Fruit fly (Drosophila melanogaster) whole organism, embryonic: ENCODE results near the gene CG9933.

Experiments
- Ada2b ChIP-seq: fragments of 200-800 bp; sonication (Bioruptor generic); IDR thresholded peaks from 2 replicates; pipeline ENCODE4 v1.3.6; 2022; ENCODE audit warnings: missing biosample characterization, missing genetic modification characterization
- CG10267 ChIP-seq: fragments of 200-800 bp; sonication (Bioruptor generic); optimal IDR thresholded peaks from 2 replicates; lab custom pipeline; 2018; ENCODE audit warnings: missing biosample characterization, mild to moderate bottlenecking, missing genetic modification characterization, moderate library complexity
- CG10321 ChIP-seq: fragments of 200-800 bp; sonication (Bioruptor generic); IDR thresholded peaks from 2 replicates; pipeline ENCODE4 v1.3.6; 2022; ENCODE audit warnings: missing biosample characterization, missing genetic modification characterization
- CG10654 ChIP-seq: fragments of 200-800 bp; sonication (Bioruptor generic); optimal IDR thresholded peaks from 2 replicates; lab custom pipeline; 2016; ENCODE audit warnings: missing biosample characterization, missing genetic modification characterization
- CG10979 ChIP-seq: fragments of 200-800 bp; sonication (Bioruptor generic); optimal IDR thresholded peaks from 2 replicates; lab custom pipeline; 2018; ENCODE audit warnings: missing biosample characterization, mild to moderate bottlenecking, missing genetic modification characterization, moderate library complexity
- CG12219 ChIP-seq: fragments of 200-800 bp; sonication (Bioruptor generic); optimal IDR thresholded peaks from 3 replicates; lab custom pipeline; 2018; ENCODE audit warnings: missing biosample characterization, mild to moderate bottlenecking, missing genetic modification characterization
- CG13287 ChIP-seq: fragments of 200-800 bp; sonication (Bioruptor generic); IDR thresholded peaks from 2 replicates; pipeline ENCODE4 v1.3.6; 2022; ENCODE audit warnings: missing biosample characterization, missing genetic modification characterization; ENCODE audit not compliant: partially characterized antibody
- CG13296 ChIP-seq: fragments of 200-800 bp; sonication (Bioruptor generic); optimal IDR thresholded peaks from 3 replicates; lab custom pipeline; 2018; ENCODE audit warnings: missing biosample characterization, mild to moderate bottlenecking, missing genetic modification characterization
- CG13424 ChIP-seq: fragments of 200-800 bp; sonication (Bioruptor generic); optimal IDR thresholded peaks from 2 replicates; lab custom pipeline; 2019; ENCODE audit warnings: missing biosample characterization, mild to moderate bottlenecking, missing genetic modification characterization, moderate library complexity
- CG18011 ChIP-seq: fragments of 200-800 bp; sonication (Bioruptor generic); optimal IDR thresholded peaks from 2 replicates; lab custom pipeline; 2017; ENCODE audit warnings: missing biosample characterization, missing genetic modification characterization, mild to moderate bottlenecking, moderate library complexity, missing genotype
- CG18262 ChIP-seq: fragments of 200-800 bp; optimal IDR thresholded peaks from 3 replicates; lab custom pipeline; 2019; ENCODE audit warnings: missing biosample characterization, mild to moderate bottlenecking, missing genetic modification characterization, moderate library complexity
- CG1832 ChIP-seq: fragments of 200-800 bp; sonication (Bioruptor generic); optimal IDR thresholded peaks from 2 replicates; lab custom pipeline; 2017; ENCODE audit warnings: missing biosample characterization, mild to moderate bottlenecking, missing genetic modification characterization, inconsistent platforms
- CG31441 ChIP-seq: fragments of 200-800 bp; sonication (Bioruptor generic); IDR thresholded peaks from 2 replicates; pipeline ENCODE4 v1.3.6; 2022; ENCODE audit warnings: missing biosample characterization, missing genetic modification characterization
- CG3995 ChIP-seq: fragments of 200-800 bp; sonication (Bioruptor generic); optimal IDR thresholded peaks from 3 replicates; lab custom pipeline; 2016; ENCODE audit warnings: missing biosample characterization, missing genetic modification characterization
- CG5180 ChIP-seq: fragments of 200-800 bp; sonication (Bioruptor generic); optimal IDR thresholded peaks from 3 replicates; lab custom pipeline; 2017; ENCODE audit warnings: missing biosample characterization, missing genetic modification characterization, mild to moderate bottlenecking, moderate library complexity, missing genetic modification reagents
- CG6254 ChIP-seq: fragments of 200-800 bp; sonication (Bioruptor generic); optimal IDR thresholded peaks from 3 replicates; lab custom pipeline; 2017; ENCODE audit warnings: mild to moderate bottlenecking, missing biosample characterization, missing genetic modification reagents, missing genetic modification characterization
- CG6765 ChIP-seq: fragments of 200-800 bp; sonication (Bioruptor generic); optimal IDR thresholded peaks from 3 replicates; lab custom pipeline; 2017; ENCODE audit warnings: missing biosample characterization, mild to moderate bottlenecking, missing genetic modification characterization
- CG8290 ChIP-seq, 3 experiments: fragments of 200-800 bp; sonication (Bioruptor generic); optimal IDR thresholded peaks; 2 replicates each; lab custom pipeline; 2016 to 2019; ENCODE audit warnings: missing biosample characterization in 3 of 3, missing genetic modification characterization in 3 of 3, mild to moderate bottlenecking in 2 of 3, moderate library complexity in 1 of 3
- CG8359 ChIP-seq: fragments of 200-800 bp; sonication (Bioruptor generic); optimal IDR thresholded peaks from 2 replicates; lab custom pipeline; 2017; ENCODE audit warnings: missing biosample characterization, mild to moderate bottlenecking, missing genetic modification characterization, borderline replicate concordance
- CG9797 ChIP-seq: fragments of 200-800 bp; sonication (Bioruptor generic); optimal IDR thresholded peaks from 3 replicates; lab custom pipeline; 2018; ENCODE audit warnings: missing biosample characterization, mild to moderate bottlenecking, missing genetic modification characterization
- CG9876 ChIP-seq: fragments of 200-800 bp; sonication (Bioruptor generic); optimal IDR thresholded peaks from 2 replicates; lab custom pipeline; 2016; ENCODE audit warnings: missing biosample characterization, missing genetic modification characterization
- Dbx ChIP-seq: fragments of 200-800 bp; sonication (Bioruptor generic); IDR thresholded peaks from 3 replicates; pipeline ENCODE4 v1.3.6; 2022; ENCODE audit warnings: missing biosample characterization, missing genetic modification characterization
- Ets97D ChIP-seq: fragments of 200-800 bp; sonication (Bioruptor generic); optimal IDR thresholded peaks from 3 replicates; lab custom pipeline; 2016; ENCODE audit warnings: missing biosample characterization, missing genetic modification characterization
- Fer3 ChIP-seq: fragments of 200-800 bp; sonication (Bioruptor generic); optimal IDR thresholded peaks from 2 replicates; lab custom pipeline; 2018; ENCODE audit warnings: missing biosample characterization, mild to moderate bottlenecking, missing genetic modification characterization, moderate library complexity
- Hmr ChIP-seq: fragments of 200-800 bp; sonication (Bioruptor generic); optimal IDR thresholded peaks from 3 replicates; lab custom pipeline; 2017; ENCODE audit warnings: mild to moderate bottlenecking, missing biosample characterization, missing genetic modification reagents, missing genetic modification characterization
- Hr39 ChIP-seq: fragments of >200 bp; optimal IDR thresholded peaks from 2 replicates; lab custom pipeline; 2017
- Jarid2 ChIP-seq: fragments of 200-800 bp; sonication (Bioruptor generic); optimal IDR thresholded peaks from 3 replicates; lab custom pipeline; 2017; ENCODE audit warnings: mild to moderate bottlenecking, missing biosample characterization, missing genetic modification reagents, missing genetic modification characterization
- Kr ChIP-seq: fragments of 200-800 bp; sonication (Bioruptor generic); optimal IDR thresholded peaks from 2 replicates; lab custom pipeline; 2017; ENCODE audit warnings: missing biosample characterization, mild to moderate bottlenecking, missing genetic modification characterization
- MBD-R2 ChIP-seq: fragments of 200-800 bp; sonication (Bioruptor generic); IDR thresholded peaks from 2 replicates; pipeline ENCODE4 v1.3.6; 2022; ENCODE audit warnings: missing biosample characterization, missing genetic modification characterization
- Med ChIP-seq: fragments of 200-800 bp; sonication (Bioruptor generic); peaks from one replicate; lab custom pipeline; 2016; ENCODE audit warnings: missing biosample characterization, missing genetic modification characterization, mild to moderate bottlenecking, inconsistent platforms, moderate library complexity
- Meics ChIP-seq: fragments of 200-800 bp; sonication (Bioruptor generic); optimal IDR thresholded peaks from 2 replicates; lab custom pipeline; 2017; ENCODE audit warnings: missing biosample characterization, mild to moderate bottlenecking, missing genetic modification characterization
- Mes4 ChIP-seq: fragments of 200-800 bp; sonication (Bioruptor generic); optimal IDR thresholded peaks from 2 replicates; lab custom pipeline; 2016; ENCODE audit warnings: missing biosample characterization, missing genetic modification characterization
- Optix ChIP-seq: fragments of 200-800 bp; sonication (Bioruptor generic); IDR thresholded peaks from 3 replicates; pipeline ENCODE4 v1.3.6; 2022; ENCODE audit warnings: missing biosample characterization, missing genetic modification characterization
- Ssrp ChIP-seq: fragments of 200-800 bp; sonication (Bioruptor generic); optimal IDR thresholded peaks from 2 replicates; lab custom pipeline; 2018; ENCODE audit warnings: missing biosample characterization, mild to moderate bottlenecking, missing genetic modification characterization, moderate library complexity
- ara ChIP-seq: fragments of 200-800 bp; sonication (Bioruptor generic); IDR thresholded peaks from 2 replicates; pipeline ENCODE4 v1.3.6; 2022; ENCODE audit warnings: missing biosample characterization, missing genetic modification characterization
- bbx ChIP-seq: fragments of 200-800 bp; sonication (Bioruptor generic); IDR thresholded peaks from 2 replicates; pipeline ENCODE4 v1.3.6; 2022; ENCODE audit warnings: missing biosample characterization, missing genetic modification characterization; ENCODE audit not compliant: partially characterized antibody
- danr ChIP-seq: fragments of 200-800 bp; sonication (Bioruptor generic); IDR thresholded peaks from 2 replicates; pipeline ENCODE4 v1.3.6; 2022; ENCODE audit warnings: missing biosample characterization, missing genetic modification characterization
- fd96Cb ChIP-seq: fragments of 200-800 bp; sonication (Bioruptor generic); optimal IDR thresholded peaks from 2 replicates; lab custom pipeline; 2018; ENCODE audit warnings: missing biosample characterization, mild to moderate bottlenecking, missing genetic modification characterization, moderate library complexity
- gt ChIP-seq: fragments of 200-800 bp; sonication (Bioruptor generic); IDR thresholded peaks from 2 replicates; pipeline ENCODE4 v1.3.6; 2022; ENCODE audit warnings: missing biosample characterization, missing genetic modification characterization
- hbn ChIP-seq: fragments of 200-800 bp; sonication (Bioruptor generic); IDR thresholded peaks from 2 replicates; pipeline ENCODE4 v1.3.6; 2022; ENCODE audit warnings: missing biosample characterization, missing genetic modification characterization; ENCODE audit not compliant: partially characterized antibody
- her ChIP-seq: fragments of 200-800 bp; sonication (Bioruptor generic); optimal IDR thresholded peaks from 2 replicates; lab custom pipeline; 2016; ENCODE audit warnings: missing biosample characterization, missing genetic modification characterization
- lbe ChIP-seq: fragments of 200-800 bp; sonication (Bioruptor generic); optimal IDR thresholded peaks from 2 replicates; lab custom pipeline; 2016; ENCODE audit warnings: missing biosample characterization, mild to moderate bottlenecking, missing genetic modification characterization
- nom ChIP-seq: fragments of 200-800 bp; sonication (Bioruptor generic); optimal IDR thresholded peaks from 2 replicates; lab custom pipeline; 2017; ENCODE audit warnings: missing biosample characterization, missing genetic modification characterization, mild to moderate bottlenecking, moderate library complexity, missing genetic modification reagents
- p53 ChIP-seq: fragments of 200-800 bp; sonication (Bioruptor generic); optimal IDR thresholded peaks from 2 replicates; lab custom pipeline; 2016; ENCODE audit warnings: missing biosample characterization, missing genetic modification characterization
- sens-2 ChIP-seq: fragments of 200-800 bp; sonication (Bioruptor generic); IDR thresholded peaks from 2 replicates; pipeline ENCODE4 v1.3.6; 2022; ENCODE audit warnings: missing biosample characterization, missing genetic modification characterization
- slp2 ChIP-seq: fragments of 200-800 bp; sonication (Bioruptor generic); optimal IDR thresholded peaks from 2 replicates; lab custom pipeline; 2016; ENCODE audit warnings: missing biosample characterization, missing genetic modification characterization
- so ChIP-seq: fragments of 200-800 bp; sonication (Bioruptor generic); IDR thresholded peaks from 3 replicates; pipeline ENCODE4 v1.3.6; 2022; ENCODE audit warnings: missing biosample characterization, missing genetic modification characterization
- stwl ChIP-seq: fragments of 200-800 bp; sonication (Bioruptor generic); optimal IDR thresholded peaks from 3 replicates; lab custom pipeline; 2018; ENCODE audit warnings: missing biosample characterization, mild to moderate bottlenecking, missing genetic modification characterization, moderate library complexity
- vvl ChIP-seq: fragments of 200-800 bp; sonication (Bioruptor generic); IDR thresholded peaks from 2 replicates; pipeline ENCODE4 v1.3.6; 2022; ENCODE audit warnings: missing biosample characterization, missing genetic modification characterization
- yki ChIP-seq: fragments of >200 bp; optimal IDR thresholded peaks from 3 replicates; lab custom pipeline; 2018

The CG9933 gene

dm6 chr2L:13060037-13060537, 39.0 kb upstream of the CG9933 start, which contains the start of gene CG9932 (continued):
- TF ChIP-seq Fer3 (tag; lab: Kevin White, UChicago) (no peak), Hmr (GFP tag; lab: Kevin White, UChicago) (peak; percentile 34), CG8290 (GFP tag; optimal IDR thresholded peaks at IDR 0.05; lab: Kevin White, UChicago) (no peak), CG8290 (tag; optimal IDR thresholded peaks at IDR 0.05; lab: Kevin White, UChicago) (no peak), CG10321 (GFP tag; lab: Robert Waterston, UW) (0 out of 2 replicates have a peak, but pooled peaks have one; percentile 11), CG10654 (GFP tag; lab: Kevin White, UChicago) (no peak), bbx (GFP tag; lab: Robert Waterston, UW) (no peak), her (peak; percentile 42), hbn (no peak), Optix (GFP tag; lab: Robert Waterston, UW) (no peak), CG18262 (tag; lab: Kevin White, UChicago) (no peak), CG1832 (no peak), Ssrp (tag; lab: Kevin White, UChicago) (no peak), CG8359 (GFP tag; lab: Kevin White, UChicago) (peak; percentile 16), CG10979 (tag; lab: Kevin White, UChicago) (no peak), CG6765 (peak; percentile 38), sens-2 (GFP tag; lab: Robert Waterston, UW) (no peak), CG13424 (tag; lab: Kevin White, UChicago) (no peak), stwl (tag; lab: Kevin White, UChicago) (no peak), so (GFP tag; lab: Robert Waterston, UW) (0 out of 3 replicates have a peak, but pooled peaks have one; percentile 37), Hr39 (lab: Kevin White, UChicago) (no peak), CG31441 (GFP tag; lab: Robert Waterston, UW) (0 out of 2 replicates have a peak, but pooled peaks have one; percentile 29), fd96Cb (no peak), CG12219 (GFP tag; lab: Kevin White, UChicago) (peak; percentile 26), Ets97D (GFP tag; lab: Kevin White, UChicago) (no peak), gt (GFP tag; lab: Robert Waterston, UW) (no peak), CG13287 (GFP tag; lab: Robert Waterston, UW) (peak; percentile 63), Ada2b (GFP tag; lab: Robert Waterston, UW) (no peak), ara (GFP tag; lab: Robert Waterston, UW) (no peak), CG10267 (no peak), lbe (peak; percentile 59), CG3995 (no peak), vvl (GFP tag; lab: Robert Waterston, UW) (peak; percentile 37; the same call in 1 of the 2 replicates), CG18011 (GFP tag; lab: Kevin White, UChicago) (no peak), Meics (GFP tag; lab: Kevin White, UChicago) (peak; percentile 40), Dbx (GFP tag; lab: Robert Waterston, UW) (0 out of 3 replicates have a peak, but pooled peaks have one; percentile 53), Jarid2 (GFP tag; lab: Kevin White, UChicago) (peak; percentile 95), CG6254 (GFP tag; lab: Kevin White, UChicago) (no peak), MBD-R2 (GFP tag; lab: Robert Waterston, UW) (0 out of 2 replicates have a peak, but pooled peaks have one; percentile 27), Mes4 (GFP tag; lab: Kevin White, UChicago) (peak; percentile 4), CG5180 (GFP tag; lab: Kevin White, UChicago) (peak; percentile 86), danr (GFP tag; lab: Robert Waterston, UW) (no peak), CG13296 (GFP tag; lab: Kevin White, UChicago) (peak; percentile 47), Kr (no peak), slp2 (GFP tag; lab: Kevin White, UChicago) (no peak), CG9797 (GFP tag; lab: Kevin White, UChicago) (no peak), p53 (no peak), CG9876 (GFP tag; lab: Kevin White, UChicago) (peak; percentile 1), Med (peak; percentile 88), yki (lab: Kevin White, UChicago) (peak; percentile 82), nom (GFP tag; lab: Kevin White, UChicago) (peak; percentile 73)
